Worm (Caenorhabditis elegans): ENCODE measurements around the gene F53F4.7.
A peak's percentile ranks its signal among the peaks of the same experiment; 100 is the strongest.

ce11 chrV:13658577-13658976 lies 44.8 kb upstream of the F53F4.7 start:
- peak; percentile 67 for TF ChIP-seq nfya-1 (tag; optimal IDR thresholded peaks at IDR 0.05; ENCODE audit: insufficient read depth)
- TF ChIP-seq unc-62 (GFP tag; optimal IDR thresholded peaks at IDR 0.05), result no peak

Measured in whole organism, L3 larva.